Worm (Caenorhabditis elegans): ENCODE results near the gene R52.6.
"Not testable (repeated sequence)": the region's sequence is repeated elsewhere in the genome, so short reads cannot be mapped to it uniquely, and the experiment has no call there.

The R52.6 gene

ce11 chrII:2112948-2113347 is at the start of gene R52.6:
R52.6 (minus strand) TSS chrII:2113048.
- TF ChIP-seq unc-62 (GFP tag; optimal IDR thresholded peaks at IDR 0.05): no peak

- TF ChIP-seq unc-62 (GFP tag; optimal IDR thresholded peaks at IDR 0.05): not testable (repeated sequence)
Observed at ce11 chrII:2153708-2154107, 40.9 kb upstream of the R52.6 start, which contains the start of gene math-18. math-18 (plus strand) TSS chrII:2154008.

ce11 chrII:2152455-2152854 is 39.6 kb upstream of the R52.6 start:
- TF ChIP-seq unc-62 (GFP tag; optimal IDR thresholded peaks at IDR 0.05): no peak

- no peak for TF ChIP-seq unc-62 (GFP tag; optimal IDR thresholded peaks at IDR 0.05)
Observed at ce11 chrII:2150485-2150985, 37.7 kb upstream of the R52.6 start, which contains the start of the genes C40A11.7 and C40A11.8. C40A11.7 (minus strand) TSS chrII:2150585. C40A11.8 (minus strand) TSS chrII:2150935.

ce11 chrII:2146900-2147375 is 34.1 kb upstream of the R52.6 start, which contains the start of gene C40A11.2:
C40A11.2 (plus strand) TSS chrII:2146950.
- no peak for TF ChIP-seq unc-62 (GFP tag; optimal IDR thresholded peaks at IDR 0.05)

DNA sequence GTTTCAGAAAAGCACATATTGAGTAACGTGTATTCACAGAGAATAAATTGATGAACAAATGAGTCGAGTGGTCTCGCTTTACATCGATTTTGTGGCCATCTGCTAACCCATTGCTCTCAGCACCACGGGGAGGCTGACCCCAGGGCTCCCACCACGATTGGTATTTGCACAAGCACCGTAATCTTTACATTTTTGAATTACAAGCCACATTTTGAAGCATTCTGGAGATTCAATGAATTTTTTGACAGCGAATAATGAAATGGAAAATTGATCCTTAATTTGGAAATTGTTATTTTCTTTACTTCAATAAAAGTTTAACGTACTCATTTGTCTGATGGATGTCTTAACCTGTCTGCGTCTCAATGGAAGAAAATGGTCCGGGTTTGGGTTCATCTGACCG is 32.7 kb upstream of the R52.6 start, which contains the start of gene C40A11.6:
C40A11.6 (minus strand) TSS at position 101 of the 400 bp plus-strand sequence.
- TF ChIP-seq unc-62 (GFP tag; optimal IDR thresholded peaks at IDR 0.05): no peak

ce11 chrII:2140817-2141216 is 28.0 kb upstream of the R52.6 start, which contains the start of gene C40A11.3:
C40A11.3 (plus strand) TSS chrII:2141117.
- TF ChIP-seq unc-62 (GFP tag; optimal IDR thresholded peaks at IDR 0.05): no peak

ce11 chrII:2138901-2139300 is 26.1 kb upstream of the R52.6 start:
- no peak for TF ChIP-seq unc-62 (GFP tag; optimal IDR thresholded peaks at IDR 0.05)

- TF ChIP-seq unc-62 (GFP tag; optimal IDR thresholded peaks at IDR 0.05): no peak
Observed at ce11 chrII:2137235-2137634, 24.4 kb upstream of the R52.6 start, which contains the start of gene C40A11.4. C40A11.4 (plus strand) TSS chrII:2137422.

DNA sequence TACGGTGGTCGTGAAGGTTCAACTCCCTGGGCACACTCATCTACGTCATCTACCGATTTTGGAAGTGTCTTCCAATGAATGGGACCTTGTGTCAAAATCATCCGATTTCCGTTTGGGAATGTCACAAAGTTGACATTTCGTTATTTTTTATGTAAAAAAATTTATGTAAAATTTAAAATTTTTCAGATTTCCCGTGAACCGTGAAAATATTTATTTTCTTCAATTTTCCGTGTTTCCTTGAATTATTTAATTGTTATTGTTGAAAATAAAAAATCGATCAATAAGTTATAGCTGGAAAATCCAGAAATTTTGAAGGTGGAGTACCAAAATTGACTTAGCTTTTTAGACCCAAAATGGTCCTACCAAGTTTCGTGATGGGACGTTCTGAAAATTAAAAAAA is 22.8 kb upstream of the R52.6 start, which contains the start of gene hpo-7:
hpo-7 (minus strand) TSS at position 101 of the 400 bp plus-strand sequence.
- no peak for TF ChIP-seq unc-62 (GFP tag; optimal IDR thresholded peaks at IDR 0.05)

- TF ChIP-seq unc-62 (GFP tag; optimal IDR thresholded peaks at IDR 0.05): no peak
Observed at ce11 chrII:2130770-2131169, 17.9 kb upstream of the R52.6 start, which contains the start of gene sdz-28. sdz-28 (plus strand) TSS chrII:2131070.

ce11 chrII:2122762-2123161 is 9.9 kb upstream of the R52.6 start:
- TF ChIP-seq unc-62 (GFP tag; optimal IDR thresholded peaks at IDR 0.05): no peak

- TF ChIP-seq unc-62 (GFP tag; optimal IDR thresholded peaks at IDR 0.05): no peak
Observed at ce11 chrII:2122091-2122490, 9.2 kb upstream of the R52.6 start, which contains the start of gene math-37. math-37 (minus strand) TSS chrII:2122191.

DNA sequence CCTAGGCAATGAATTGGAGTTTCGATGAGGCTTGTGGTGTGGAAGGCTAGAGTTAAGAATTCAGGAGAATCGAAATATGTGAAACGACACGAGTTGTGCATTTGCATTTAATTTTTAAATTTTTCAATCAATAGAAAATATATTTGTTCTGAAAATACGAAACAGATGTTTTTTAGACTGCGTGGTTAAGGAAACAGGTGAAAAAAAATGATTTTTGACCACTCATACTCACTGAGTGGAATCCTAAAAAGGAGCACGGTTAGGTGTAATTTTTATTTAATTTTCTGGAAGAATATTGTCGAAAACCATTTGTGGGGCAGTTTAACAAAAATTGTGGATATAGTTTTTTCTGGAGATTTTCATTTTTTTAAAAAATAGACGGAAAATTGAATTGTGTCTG is 3.9 kb upstream of the R52.6 start, which contains the start of gene srh-195:
srh-195 (minus strand) TSS at position 101 of the 400 bp plus-strand sequence.
- TF ChIP-seq unc-62 (GFP tag; optimal IDR thresholded peaks at IDR 0.05): no peak

ce11 chrII:2114488-2114887 is 1.6 kb upstream of the R52.6 start:
- TF ChIP-seq unc-62 (GFP tag; optimal IDR thresholded peaks at IDR 0.05): no peak

- TF ChIP-seq unc-62 (GFP tag; optimal IDR thresholded peaks at IDR 0.05): no peak
Observed at ce11 chrII:2109943-2110342, 2.9 kb downstream of the R52.6 start, which contains the start of gene R52.5. R52.5 (minus strand) TSS chrII:2110043.

ce11 chrII:2108295-2108694 is 4.6 kb downstream of the R52.6 start, which contains the start of gene R52.4:
R52.4 (minus strand) TSS chrII:2108395.
- no peak for TF ChIP-seq unc-62 (GFP tag; optimal IDR thresholded peaks at IDR 0.05)

Data from whole organism, dauer.